Worm (Caenorhabditis elegans) whole organism, L3 larva: ENCODE results near the gene snt-5.
A peak's percentile ranks its signal among the peaks of the same experiment; 100 is the strongest.

Experiments used
- R02D3.7 ChIP-seq: fragments of 150-350 bp; optimal IDR thresholded peaks from 2 replicates; lab custom pipeline; 2014; ENCODE audit warnings: missing biosample characterization, missing genetic modification characterization
- ZK546.5 ChIP-seq: sonication (generic microtip); optimal IDR thresholded peaks from 2 replicates; lab custom pipeline; 2017; ENCODE audit warnings: missing biosample characterization, missing genetic modification characterization
- ama-1 ChIP-seq: fragments of 150-350 bp; optimal IDR thresholded peaks from 2 replicates; lab custom pipeline; 2018
- ceh-16 ChIP-seq: sonication (generic microtip); optimal IDR thresholded peaks from 2 replicates; lab custom pipeline; 2017; ENCODE audit warnings: missing biosample characterization, missing genetic modification characterization
- ceh-82 ChIP-seq: fragments of 150-350 bp; optimal IDR thresholded peaks from 2 replicates; lab custom pipeline; 2014; ENCODE audit warnings: missing biosample characterization, missing genetic modification characterization
- daf-12 ChIP-seq: fragments of 150-350 bp; optimal IDR thresholded peaks from 2 replicates; lab custom pipeline; 2014; ENCODE audit warnings: missing biosample characterization, missing genetic modification reagents, missing genetic modification characterization
- egl-27 ChIP-seq: sonication (generic microtip); optimal IDR thresholded peaks from 4 replicates; lab custom pipeline; 2017; ENCODE audit warnings: missing biosample characterization, missing genetic modification reagents, missing genetic modification characterization
- egl-5 ChIP-seq: fragments of 150-350 bp; optimal IDR thresholded peaks from 2 replicates; lab custom pipeline; 2017; ENCODE audit warnings: missing biosample characterization, missing genetic modification reagents, missing genetic modification characterization, inconsistent platforms
- elt-1 ChIP-seq: fragments of 150-350 bp; optimal IDR thresholded peaks from 2 replicates; lab custom pipeline; 2014; ENCODE audit warnings: missing biosample characterization, missing genetic modification characterization
- elt-2 ChIP-seq: sonication (generic microtip); optimal IDR thresholded peaks from 2 replicates; lab custom pipeline; 2016; ENCODE audit warnings: missing genetic modification reagents, mild to moderate bottlenecking, missing genetic modification characterization, missing compliant biosample characterization
- elt-3 ChIP-seq, 3 experiments: fragments of 150-350 bp in 1 of 3; sonication (generic microtip) in 2 of 3; optimal IDR thresholded peaks; 2 replicates in 2 of 3; 4 replicates in 1 of 3; lab custom pipeline; 2014 to 2017; ENCODE audit warnings: missing biosample characterization in 3 of 3, missing genetic modification characterization in 3 of 3
- fkh-10 ChIP-seq: sonication (generic microtip); optimal IDR thresholded peaks from 2 replicates; lab custom pipeline; 2017; ENCODE audit warnings: missing biosample characterization, missing genetic modification reagents, missing genetic modification characterization
- fkh-2 ChIP-seq: fragments of 150-350 bp; optimal IDR thresholded peaks from 2 replicates; lab custom pipeline; 2014; ENCODE audit warnings: missing biosample characterization, missing genetic modification reagents, missing genetic modification characterization
- hmg-11 ChIP-seq: sonication (generic microtip); optimal IDR thresholded peaks from 2 replicates; lab custom pipeline; 2016; ENCODE audit warnings: missing genetic modification characterization, missing compliant biosample characterization
- lin-15B ChIP-seq: fragments of 150-350 bp; optimal IDR thresholded peaks from 2 replicates; lab custom pipeline; 2014; ENCODE audit warnings: missing biosample characterization, missing genetic modification characterization
- lsy-12 ChIP-seq: sonication (generic microtip); optimal IDR thresholded peaks from 2 replicates; lab custom pipeline; 2016; ENCODE audit warnings: mild to moderate bottlenecking, missing genetic modification characterization, missing compliant biosample characterization
- mdl-1 ChIP-seq: fragments of 150-350 bp; optimal IDR thresholded peaks from 2 replicates; lab custom pipeline; 2014; ENCODE audit warnings: missing biosample characterization, missing genetic modification characterization
- nfya-1 ChIP-seq: sonication (generic microtip); optimal IDR thresholded peaks from 2 replicates; lab custom pipeline; 2017; ENCODE audit warnings: missing genetic modification characterization, mild to moderate bottlenecking, missing compliant biosample characterization, antibody characterized with exemption, moderate library complexity; ENCODE audit not compliant: insufficient read depth
- nhr-11 ChIP-seq: fragments of 150-350 bp; optimal IDR thresholded peaks from 2 replicates; lab custom pipeline; 2014; ENCODE audit warnings: missing biosample characterization, missing genetic modification characterization
- nhr-23 ChIP-seq: fragments of 150-350 bp; optimal IDR thresholded peaks from 2 replicates; lab custom pipeline; 2014; ENCODE audit warnings: missing biosample characterization, missing genetic modification reagents, missing genetic modification characterization
- nhr-25 ChIP-seq: sonication (generic microtip); optimal IDR thresholded peaks from 2 replicates; lab custom pipeline; 2017; ENCODE audit warnings: missing biosample characterization, missing genetic modification characterization
- nhr-28 ChIP-seq: fragments of 150-350 bp; optimal IDR thresholded peaks from 2 replicates; lab custom pipeline; 2014; ENCODE audit warnings: missing biosample characterization, missing genetic modification characterization
- nhr-43 ChIP-seq: sonication (generic microtip); optimal IDR thresholded peaks from 2 replicates; lab custom pipeline; 2016; ENCODE audit warnings: mild to moderate bottlenecking, missing genetic modification characterization, missing compliant biosample characterization; ENCODE audit not compliant: poor library complexity, severe bottlenecking
- nhr-67 ChIP-seq: fragments of 150-350 bp; optimal IDR thresholded peaks from 2 replicates; lab custom pipeline; 2014; ENCODE audit warnings: missing biosample characterization, missing genetic modification characterization
- nhr-76 ChIP-seq: fragments of 150-350 bp; sonication (generic microtip); optimal IDR thresholded peaks from 5 replicates; lab custom pipeline; 2014; ENCODE audit warnings: missing biosample characterization, missing genetic modification characterization
- nhr-77 ChIP-seq: fragments of 150-350 bp; optimal IDR thresholded peaks from 2 replicates; lab custom pipeline; 2014; ENCODE audit warnings: missing biosample characterization, missing genetic modification characterization
- pqm-1 ChIP-seq: fragments of 150-350 bp; optimal IDR thresholded peaks from 2 replicates; lab custom pipeline; 2017; ENCODE audit warnings: missing biosample characterization, missing genetic modification characterization, inconsistent platforms
- sea-2 ChIP-seq: fragments of 150-350 bp; sonication (generic microtip); optimal IDR thresholded peaks from 4 replicates; lab custom pipeline; 2014; ENCODE audit warnings: missing biosample characterization, missing genetic modification reagents, missing genetic modification characterization
- skn-1 ChIP-seq: fragments of 150-350 bp; optimal IDR thresholded peaks from 2 replicates; lab custom pipeline; 2014; ENCODE audit warnings: missing biosample characterization, missing genetic modification characterization
- snpc-4 ChIP-seq: fragments of 150-350 bp; optimal IDR thresholded peaks from 2 replicates; lab custom pipeline; 2014; ENCODE audit warnings: missing biosample characterization, missing genetic modification characterization
- unc-39 ChIP-seq: sonication (generic microtip); optimal IDR thresholded peaks from 4 replicates; lab custom pipeline; 2017; ENCODE audit warnings: missing biosample characterization, missing genetic modification characterization
- unc-62 ChIP-seq: fragments of 150-350 bp; sonication (generic microtip); optimal IDR thresholded peaks from 4 replicates; lab custom pipeline; 2014; ENCODE audit warnings: missing biosample characterization, missing genetic modification reagents, missing genetic modification characterization
- zag-1 ChIP-seq: fragments of 150-350 bp; optimal IDR thresholded peaks from 2 replicates; lab custom pipeline; 2014; ENCODE audit warnings: missing biosample characterization, missing genetic modification characterization
- ztf-11 ChIP-seq: fragments of 150-350 bp; optimal IDR thresholded peaks from 2 replicates; lab custom pipeline; 2014; ENCODE audit warnings: missing biosample characterization, missing genetic modification characterization
- ztf-4 ChIP-seq: fragments of 150-350 bp; optimal IDR thresholded peaks from 2 replicates; lab custom pipeline; 2014; ENCODE audit warnings: missing biosample characterization, missing genetic modification characterization

Gene snt-5

DNA sequence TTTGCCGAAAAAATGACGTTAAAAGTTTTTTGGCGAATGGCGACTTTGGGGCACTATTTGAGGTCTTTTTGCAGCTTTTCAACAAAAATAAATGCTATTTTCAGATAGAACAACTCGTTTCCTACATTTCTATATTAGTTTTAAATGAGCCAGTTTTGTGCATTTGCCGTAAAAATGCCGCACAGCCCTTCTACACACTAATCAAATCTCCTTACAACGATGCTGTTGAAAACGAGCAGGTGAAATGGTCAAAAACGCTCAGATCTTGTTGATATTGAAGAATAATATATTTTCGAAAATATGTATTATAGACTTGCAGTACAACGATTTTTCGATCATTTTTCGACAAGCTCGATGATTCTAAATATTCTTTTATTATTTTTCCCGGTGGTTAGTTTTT lies 43.4 kb upstream of the snt-5 start, which contains the start of gene chil-14:
chil-14 (plus strand) TSS at position 301 of the 400 bp plus-strand sequence.
- TF ChIP-seq snpc-4 (tag; lab: Kevin White, UChicago), result no peak
- TF ChIP-seq nhr-28 (tag; lab: Kevin White, UChicago), result no peak
- no peak for TF ChIP-seq elt-3 (tag; optimal IDR thresholded peaks at IDR 0.05; lab: Kevin White, UChicago)
- TF ChIP-seq nhr-67 (tag; lab: Kevin White, UChicago), result no peak
- no peak for TF ChIP-seq ZK546.5
- no peak for TF ChIP-seq ztf-11 (tag; lab: Kevin White, UChicago)
- no peak for TF ChIP-seq nhr-77
- TF ChIP-seq lsy-12 (tag; lab: Kevin White, UChicago), result no peak
- TF ChIP-seq nhr-23, result no peak
- no peak for TF ChIP-seq unc-62
- no peak for TF ChIP-seq nhr-43 (tag; lab: Kevin White, UChicago)
- no peak for TF ChIP-seq unc-39 (tag; lab: Kevin White, UChicago)
- TF ChIP-seq sea-2 (GFP tag; lab: Kevin White, UChicago), result no peak
- no peak for TF ChIP-seq mdl-1 (tag; lab: Kevin White, UChicago)
- TF ChIP-seq elt-1 (tag; lab: Kevin White, UChicago), result no peak

DNA sequence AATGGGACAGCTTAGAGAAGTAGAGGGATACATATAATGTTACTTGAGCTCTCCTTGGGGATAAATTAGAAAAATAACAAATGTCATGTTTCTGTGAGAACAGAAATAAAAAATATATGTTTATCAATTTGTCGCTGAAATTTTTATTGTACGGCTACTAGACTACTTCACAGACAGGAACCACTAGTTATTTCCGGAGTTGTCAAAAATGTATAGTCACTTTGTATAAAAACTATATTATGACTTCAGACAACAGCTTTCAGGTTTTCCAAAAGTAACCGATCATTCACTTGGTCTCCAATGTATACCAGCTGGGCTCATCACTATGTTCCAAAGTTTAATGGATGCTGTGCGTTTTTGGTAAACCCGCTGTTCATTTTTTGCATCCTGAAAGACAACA lies 40.0 kb upstream of the snt-5 start, which contains the start of gene srj-23:
srj-23 (plus strand) TSS at position 301 of the 400 bp plus-strand sequence.
- no peak for TF ChIP-seq zag-1 (tag; lab: Kevin White, UChicago)
- no peak for TF ChIP-seq skn-1
- no peak for TF ChIP-seq ama-1 (lab: Kevin White, UChicago)
- TF ChIP-seq nhr-23, result no peak
- no peak for TF ChIP-seq R02D3.7 (tag; lab: Kevin White, UChicago)
- no peak for TF ChIP-seq daf-12
- TF ChIP-seq ztf-4, result no peak
- no peak for TF ChIP-seq nhr-43 (tag; lab: Kevin White, UChicago)
- TF ChIP-seq snpc-4 (tag; lab: Kevin White, UChicago), result no peak
- TF ChIP-seq fkh-2 (tag; lab: Kevin White, UChicago), result no peak
- TF ChIP-seq hmg-11 (tag; lab: Kevin White, UChicago), result no peak
- TF ChIP-seq unc-39 (tag; lab: Kevin White, UChicago), result no peak
- no peak for TF ChIP-seq fkh-10

ce11 chrV:1450160-1450559 lies 38.8 kb upstream of the snt-5 start, which contains the start of gene cnc-2:
Gene cnc-2, minus strand, starts transcription at chrV:1450183.
- no peak for TF ChIP-seq egl-27 (tag; lab: Kevin White, UChicago)
- no peak for TF ChIP-seq nhr-43 (tag; lab: Kevin White, UChicago)
- no peak for TF ChIP-seq snpc-4 (tag; lab: Kevin White, UChicago)
- TF ChIP-seq nhr-76, result no peak
- no peak for TF ChIP-seq R02D3.7 (tag; lab: Kevin White, UChicago)
- TF ChIP-seq elt-3 (tag; optimal IDR thresholded peaks at IDR 0.05; lab: Kevin White, UChicago), result no peak
- TF ChIP-seq pqm-1, result no peak
- TF ChIP-seq lin-15B (tag; lab: Kevin White, UChicago), result no peak
- no peak for TF ChIP-seq nfya-1 (tag; lab: Kevin White, UChicago)
- TF ChIP-seq ceh-82 (tag; lab: Kevin White, UChicago), result no peak
- no peak for TF ChIP-seq egl-5 (tag; lab: Kevin White, UChicago)
- no peak for TF ChIP-seq elt-2
- TF ChIP-seq ceh-16 (tag; lab: Kevin White, UChicago), result no peak
- no peak for TF ChIP-seq nhr-11
- no peak for TF ChIP-seq unc-39 (tag; lab: Kevin White, UChicago)
- no peak for TF ChIP-seq mdl-1 (tag; lab: Kevin White, UChicago)
- TF ChIP-seq daf-12, result no peak
- TF ChIP-seq, all 47 proteins: peak for 0

DNA sequence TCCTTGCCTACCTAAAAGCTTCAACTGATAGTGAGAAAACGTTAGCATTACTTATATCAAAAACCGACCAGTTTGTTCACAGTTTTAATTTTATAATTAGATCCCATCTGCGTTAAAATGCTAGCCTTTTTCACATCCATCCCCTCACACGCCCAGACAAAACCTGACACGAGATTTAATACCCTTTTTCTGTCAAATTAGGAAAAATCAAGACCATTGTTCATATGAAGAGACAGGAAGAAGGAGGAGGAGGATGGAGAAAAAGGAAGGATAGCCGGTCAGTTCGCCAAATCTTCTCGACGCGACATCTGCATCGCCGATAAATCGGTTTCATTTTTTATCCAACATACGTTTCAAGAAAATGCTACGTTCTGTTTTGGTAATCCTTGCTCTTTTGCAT lies 36.4 kb upstream of the snt-5 start, which contains the start of gene cnc-3:
cnc-3 (plus strand) TSS at position 281 of the 400 bp plus-strand sequence.
- TF ChIP-seq nhr-77, result no peak
- no peak for TF ChIP-seq fkh-10
- no peak for TF ChIP-seq ztf-11 (tag; lab: Kevin White, UChicago)
- TF ChIP-seq hmg-11 (tag; lab: Kevin White, UChicago), result no peak
- TF ChIP-seq nhr-11, result no peak
- peak; percentile 41 for TF ChIP-seq nhr-25
- TF ChIP-seq fkh-2 (tag; lab: Kevin White, UChicago), result no peak
- no peak for TF ChIP-seq unc-62
